Fruit fly (Drosophila melanogaster): ENCODE measurements around the gene CG9121.

dm6 chr2L:5058094-5058493 lies 7.2 kb upstream of the CG9121 start, which contains the start of gene Nepl3:
- no peak for TF ChIP-seq CG8478 (optimal IDR thresholded peaks at IDR 0.05)
- no peak for TF ChIP-seq usp (GFP tag; optimal IDR thresholded peaks at IDR 0.05)
- TF ChIP-seq psq (optimal IDR thresholded peaks at IDR 0.05): no peak
- TF ChIP-seq pan (optimal IDR thresholded peaks at IDR 0.05): no peak

Data from whole organism.